Worm (Caenorhabditis elegans) whole organism, early embryonic: Measurements from ENCODE around the gene F26F2.7.

ENCODE experiments used
- B0310.2 ChIP-seq: sonication (generic microtip); optimal IDR thresholded peaks from 2 replicates; lab custom pipeline; 2016; ENCODE audit warnings: mild to moderate bottlenecking, missing genetic modification characterization, missing compliant biosample characterization
- F13C5.2 ChIP-seq: sonication (generic microtip); optimal IDR thresholded peaks from 2 replicates; lab custom pipeline; 2017; ENCODE audit warnings: mild to moderate bottlenecking, missing genetic modification characterization, inconsistent platforms, missing compliant biosample characterization
- aly-1 ChIP-seq: sonication (generic microtip); optimal IDR thresholded peaks from 2 replicates; lab custom pipeline; 2016; ENCODE audit warnings: missing genetic modification characterization, missing compliant biosample characterization
- ama-1 ChIP-seq: fragments of 150-350 bp; optimal IDR thresholded peaks from 2 replicates; lab custom pipeline; 2014
- ceh-36 ChIP-seq: sonication (generic microtip); optimal IDR thresholded peaks from 2 replicates; lab custom pipeline; 2016; ENCODE audit warnings: missing genetic modification characterization, inconsistent platforms, missing compliant biosample characterization
- hmbx-1 ChIP-seq: sonication (generic microtip); optimal IDR thresholded peaks from 2 replicates; lab custom pipeline; 2016; ENCODE audit warnings: mild to moderate bottlenecking, missing genetic modification characterization, missing compliant biosample characterization
- hmg-4 ChIP-seq: fragments of 200-800 bp; sonication (Bioruptor generic); optimal IDR thresholded peaks from 2 replicates; lab custom pipeline; 2018; ENCODE audit warnings: mild to moderate bottlenecking, missing genetic modification characterization, missing compliant biosample characterization
- tbx-11 ChIP-seq: fragments of 200-800 bp; sonication (Bioruptor generic); IDR thresholded peaks from 2 replicates; pipeline ENCODE4 v1.3.6; 2022; ENCODE audit warnings: missing genetic modification characterization, missing compliant biosample characterization

- TF ChIP-seq ama-1 (lab: Kevin White, UChicago) (no peak), F13C5.2 (tag; lab: Kevin White, UChicago) (no peak), hmbx-1 (tag; lab: Kevin White, UChicago) (no peak), hmg-4 (GFP tag; lab: Kevin White, UChicago) (no peak), B0310.2 (no peak), tbx-11 (GFP tag; lab: Robert Waterston, UW) (no peak), aly-1 (tag; lab: Kevin White, UChicago) (no peak), ceh-36 (no peak)
Observed at ce11 chrV:20639294-20639693, 58.5 kb downstream of the F26F2.7 start, which contains the start of gene srxa-14.
